Worm (Caenorhabditis elegans) whole organism, early embryonic: ENCODE measurements around the gene EEED8.18.

Experiments
- ama-1 ChIP-seq: fragments of 150-350 bp; optimal IDR thresholded peaks from 2 replicates; lab custom pipeline; 2014
- ets-7 ChIP-seq: sonication (generic microtip); optimal IDR thresholded peaks from 2 replicates; lab custom pipeline; 2016; ENCODE audit warnings: missing genotype, missing genetic modification characterization, missing compliant biosample characterization
- hmbx-1 ChIP-seq: sonication (generic microtip); optimal IDR thresholded peaks from 2 replicates; lab custom pipeline; 2016; ENCODE audit warnings: mild to moderate bottlenecking, missing genetic modification characterization, missing compliant biosample characterization
- hnd-1 ChIP-seq: sonication (generic microtip); optimal IDR thresholded peaks from 2 replicates; lab custom pipeline; 2016; ENCODE audit warnings: missing genetic modification characterization, missing compliant biosample characterization
- pes-1 ChIP-seq: fragments of 200-800 bp; sonication (Bioruptor generic); IDR thresholded peaks from 2 replicates; pipeline ENCODE4 v1.3.6; 2022; ENCODE audit warnings: missing genetic modification reagents, missing genetic modification characterization, missing compliant biosample characterization

ce11 chrII:5364516-5364915 lies 47.9 kb downstream of the EEED8.18 start:
- TF ChIP-seq pes-1 (GFP tag; lab: Robert Waterston, UW) (no peak), ama-1 (no peak), hnd-1 (no peak), hmbx-1 (tag; lab: Kevin White, UChicago) (no peak), ets-7 (no peak)
